Worm (Caenorhabditis elegans): ENCODE data around the gene sec-16A.1.

The sec-16A.1 gene

DNA sequence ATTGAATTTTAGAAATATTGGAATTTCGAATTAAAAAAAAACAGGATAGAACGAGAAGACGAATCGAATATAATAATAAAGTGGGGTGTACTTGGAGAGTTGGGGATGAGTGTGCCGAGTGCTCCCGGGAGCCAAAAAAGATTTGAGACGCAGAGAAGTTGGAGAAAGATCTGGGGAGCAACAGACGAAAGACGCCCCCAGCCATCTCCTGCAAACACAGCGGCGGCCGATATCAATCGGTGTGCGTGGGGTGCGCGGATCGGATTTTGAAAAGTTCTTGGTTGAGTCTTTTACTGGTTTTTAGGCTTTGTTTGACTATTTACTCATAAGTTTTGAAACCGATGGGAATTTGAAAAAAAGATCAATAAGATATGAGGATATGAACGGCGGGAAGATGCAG lies 28.2 kb downstream of the sec-16A.1 start, which contains the start of gene nhl-1:
Gene nhl-1, minus strand, starts transcription at position 101 of the 400 bp plus-strand sequence.
- TF ChIP-seq fkh-10 (GFP tag; optimal IDR thresholded peaks at IDR 0.05) (no peak), ceh-28 (tag; optimal IDR thresholded peaks at IDR 0.05) (no peak), lin-39 (tag; optimal IDR thresholded peaks at IDR 0.05) (no peak), ceh-9 (tag; optimal IDR thresholded peaks at IDR 0.05) (no peak), daf-12 (tag; optimal IDR thresholded peaks at IDR 0.05) (no peak), unc-39 (tag; optimal IDR thresholded peaks at IDR 0.05) (no peak), nhr-76 (tag; optimal IDR thresholded peaks at IDR 0.05) (no peak), nhr-28 (tag; optimal IDR thresholded peaks at IDR 0.05) (no peak), elt-2 (tag; optimal IDR thresholded peaks at IDR 0.05) (no peak)

DNA sequence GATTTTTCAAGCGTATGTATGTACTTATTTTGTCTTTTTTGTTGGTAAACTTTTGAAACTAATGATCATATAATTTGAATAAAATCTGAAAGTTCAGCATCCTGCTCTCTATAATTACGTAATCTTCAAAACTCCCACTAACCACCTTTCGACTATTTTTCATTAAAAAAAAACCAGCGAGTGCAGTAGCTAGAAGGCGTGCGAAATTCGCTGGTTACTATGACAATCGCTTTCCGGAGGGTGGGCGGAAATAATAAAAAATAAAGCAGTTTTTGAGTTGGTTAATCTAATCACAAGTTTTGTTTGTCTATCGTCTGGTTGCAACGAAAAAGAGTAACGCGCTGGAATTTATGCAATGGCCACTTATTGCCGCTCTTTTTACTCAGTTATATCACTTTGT lies 29.1 kb downstream of the sec-16A.1 start, which contains the start of gene irld-34:
Gene irld-34, plus strand, starts transcription at position 301 of the 400 bp plus-strand sequence.
- no peak for TF ChIP-seq nhr-11 (tag; optimal IDR thresholded peaks at IDR 0.05)
- no peak for TF ChIP-seq egl-5 (tag; optimal IDR thresholded peaks at IDR 0.05)
- TF ChIP-seq fkh-2 (tag; optimal IDR thresholded peaks at IDR 0.05), result no peak
- TF ChIP-seq mdl-1 (tag; optimal IDR thresholded peaks at IDR 0.05), result no peak
- TF ChIP-seq daf-12 (tag; optimal IDR thresholded peaks at IDR 0.05), result no peak
- no peak for TF ChIP-seq lsy-12 (tag; optimal IDR thresholded peaks at IDR 0.05)
- no peak for TF ChIP-seq nfya-1 (tag; optimal IDR thresholded peaks at IDR 0.05; ENCODE audit: insufficient read depth)
- no peak for TF ChIP-seq jun-1 (tag; optimal IDR thresholded peaks at IDR 0.05)
- no peak for TF ChIP-seq nhr-23 (tag; optimal IDR thresholded peaks at IDR 0.05)
- no peak for TF ChIP-seq pqm-1 (tag; optimal IDR thresholded peaks at IDR 0.05)
- no peak for TF ChIP-seq fos-1 (tag; optimal IDR thresholded peaks at IDR 0.05)
- no peak for TF ChIP-seq nhr-28 (tag; optimal IDR thresholded peaks at IDR 0.05)
- TF ChIP-seq nhr-76 (tag; optimal IDR thresholded peaks at IDR 0.05), result no peak
- no peak for TF ChIP-seq nhr-43 (tag; optimal IDR thresholded peaks at IDR 0.05; ENCODE audit: poor library complexity, severe bottlenecking)
- no peak for TF ChIP-seq ceh-9 (tag; optimal IDR thresholded peaks at IDR 0.05)
- TF ChIP-seq ama-1 (optimal IDR thresholded peaks at IDR 0.05), result no peak
- no peak for TF ChIP-seq nhr-12 (tag; optimal IDR thresholded peaks at IDR 0.05)
- TF ChIP-seq nhr-77 (tag; optimal IDR thresholded peaks at IDR 0.05), result no peak
- TF ChIP-seq aly-2 (tag; optimal IDR thresholded peaks at IDR 0.05), result no peak
- no peak for TF ChIP-seq nhr-67 (tag; optimal IDR thresholded peaks at IDR 0.05)

DNA sequence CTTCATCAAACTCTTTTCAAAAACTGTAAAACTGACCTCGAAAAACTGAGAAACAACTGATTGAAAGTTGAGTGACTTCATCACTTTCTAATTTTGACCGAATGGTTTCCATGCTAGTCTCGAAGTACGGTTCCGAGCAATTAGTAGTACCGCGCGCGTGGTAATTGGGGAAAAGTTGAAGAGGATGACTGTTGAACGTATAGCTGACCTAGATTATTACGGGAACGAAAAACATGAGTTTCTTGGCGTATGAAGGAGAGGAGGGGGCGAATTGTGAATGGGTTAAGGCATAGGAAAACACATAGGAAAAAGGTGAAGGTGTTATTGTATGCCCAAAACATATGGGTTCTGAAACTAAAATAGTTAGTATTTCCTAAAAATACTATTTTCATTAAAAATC lies 35.9 kb downstream of the sec-16A.1 start, which contains the start of gene ptr-9:
Gene ptr-9, minus strand, starts transcription at position 101 of the 400 bp plus-strand sequence.
- TF ChIP-seq sea-2 (GFP tag; optimal IDR thresholded peaks at IDR 0.05) (no peak), eor-1 (tag; optimal IDR thresholded peaks at IDR 0.05) (no peak), nhr-237 (tag; optimal IDR thresholded peaks at IDR 0.05) (no peak), snpc-4 (tag; optimal IDR thresholded peaks at IDR 0.05) (no peak), mml-1 (tag; optimal IDR thresholded peaks at IDR 0.05) (no peak), R02D3.7 (tag; optimal IDR thresholded peaks at IDR 0.05) (no peak), nhr-28 (tag; optimal IDR thresholded peaks at IDR 0.05) (no peak), ZK546.5 (tag; optimal IDR thresholded peaks at IDR 0.05) (no peak)

DNA sequence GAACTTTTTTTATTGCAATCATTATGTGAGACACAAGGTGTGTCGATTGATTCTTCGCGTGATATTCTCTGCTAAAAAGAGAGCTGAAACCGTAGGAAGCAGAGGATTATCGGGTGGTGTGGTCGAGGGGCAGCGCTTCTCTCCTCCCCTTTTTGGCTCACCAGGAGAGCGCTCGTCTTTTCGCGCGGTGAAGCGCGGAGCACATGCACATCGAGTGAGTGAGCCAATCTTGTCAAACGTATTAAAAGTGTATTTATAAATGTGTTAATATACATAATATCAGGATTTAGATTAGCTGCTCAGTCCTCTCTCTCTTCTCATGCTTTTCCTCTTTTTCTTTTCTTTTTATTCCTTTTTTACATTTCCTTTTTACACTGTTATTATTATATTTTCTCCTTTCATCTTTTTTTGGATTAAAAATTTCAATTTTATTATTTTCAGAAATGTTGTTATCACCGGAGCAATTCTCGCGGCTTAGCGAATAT lies 37.0 kb downstream of the sec-16A.1 start, which contains the start of gene dgk-3:
Gene dgk-3, plus strand, starts transcription at position 435 of the 485 bp plus-strand sequence.
- TF ChIP-seq nhr-12 (tag; optimal IDR thresholded peaks at IDR 0.05), result no peak
- TF ChIP-seq daf-12 (tag; optimal IDR thresholded peaks at IDR 0.05), result no peak
- TF ChIP-seq ceh-16 (tag; optimal IDR thresholded peaks at IDR 0.05), result no peak
- no peak for TF ChIP-seq ceh-82 (tag; optimal IDR thresholded peaks at IDR 0.05)
- TF ChIP-seq eor-1 (tag; optimal IDR thresholded peaks at IDR 0.05), result no peak
- TF ChIP-seq sea-2 (GFP tag; optimal IDR thresholded peaks at IDR 0.05), result no peak
- no peak for TF ChIP-seq aly-2 (tag; optimal IDR thresholded peaks at IDR 0.05)
- TF ChIP-seq skn-1 (tag; optimal IDR thresholded peaks at IDR 0.05), result no peak
- TF ChIP-seq pqm-1 (tag; optimal IDR thresholded peaks at IDR 0.05), result no peak
- no peak for TF ChIP-seq elt-2 (tag; optimal IDR thresholded peaks at IDR 0.05)
- TF ChIP-seq unc-39 (tag; optimal IDR thresholded peaks at IDR 0.05), result no peak
- TF ChIP-seq egl-5 (tag; optimal IDR thresholded peaks at IDR 0.05), result no peak
- TF ChIP-seq tbx-2 (tag; optimal IDR thresholded peaks at IDR 0.05), result no peak
- TF ChIP-seq mdl-1 (tag; optimal IDR thresholded peaks at IDR 0.05), result no peak
- TF ChIP-seq mml-1 (tag; optimal IDR thresholded peaks at IDR 0.05), result no peak
- TF ChIP-seq hmg-11 (tag; optimal IDR thresholded peaks at IDR 0.05), result no peak
- no peak for TF ChIP-seq lin-39 (tag; optimal IDR thresholded peaks at IDR 0.05)
- TF ChIP-seq ZK546.5 (tag; optimal IDR thresholded peaks at IDR 0.05), result no peak
- TF ChIP-seq ceh-28 (tag; optimal IDR thresholded peaks at IDR 0.05), result no peak

Measured in whole organism, L3 larva.